Worm (Caenorhabditis elegans): ENCODE results near the gene C44H9.7.

- TF ChIP-seq nhr-90 (tag; optimal IDR thresholded peaks at IDR 0.05; ENCODE audit: poor library complexity) (no peak), lin-15B (tag; optimal IDR thresholded peaks at IDR 0.05) (no peak), aly-2 (tag; optimal IDR thresholded peaks at IDR 0.05) (no peak)
Measured at ce11 chrV:12803274-12803673, 51.4 kb downstream of the C44H9.7 start, which contains the start of gene srbc-45.
